Fruit fly (Drosophila melanogaster): ENCODE measurements around the gene rdgB.

- no peak for TF ChIP-seq bab1 (GFP tag; optimal IDR thresholded peaks at IDR 0.05)
- no peak for TF ChIP-seq pad (GFP tag; optimal IDR thresholded peaks at IDR 0.05)
- no peak for TF ChIP-seq CG14711 (tag; optimal IDR thresholded peaks at IDR 0.05)
- TF ChIP-seq kay (GFP tag; ENCODE audit: borderline replicate concordance) = no peak
- TF ChIP-seq ovo (GFP tag; optimal IDR thresholded peaks at IDR 0.05) = no peak
- no peak for TF ChIP-seq CG5204 (GFP tag; optimal IDR thresholded peaks at IDR 0.05)
- no peak for TF ChIP-seq Crg-1 (GFP tag; optimal IDR thresholded peaks at IDR 0.05)
Measured at dm6 chrX:13792463-13792862, 29.9 kb downstream of the rdgB start.

Data from whole organism, adult.